Worm (Caenorhabditis elegans) whole organism, young adult: ENCODE measurements around the gene C48B4.6.

Experiments used
- C06A6.2 ChIP-seq: fragments of 200-800 bp; sonication (Bioruptor generic); conservative IDR thresholded peaks from 2 replicates; pipeline ENCODE4 v1.3.6; 2022; ENCODE audit warnings: missing genetic modification characterization, missing compliant biosample characterization
- F23B12.7 ChIP-seq: sonication (generic microtip); optimal IDR thresholded peaks from 2 replicates; lab custom pipeline; 2017; ENCODE audit warnings: missing genetic modification characterization, mild to moderate bottlenecking, missing compliant biosample characterization, antibody characterized with exemption, moderate library complexity; ENCODE audit not compliant: insufficient read depth
- F33H1.4 ChIP-seq: fragments of 200-800 bp; sonication (Bioruptor generic); IDR thresholded peaks from 2 replicates; pipeline ENCODE4 v1.3.6; 2022; ENCODE audit warnings: missing genetic modification reagents, missing genetic modification characterization, missing compliant biosample characterization
- F39B2.1 ChIP-seq: fragments of 200-800 bp; sonication (Bioruptor generic); IDR thresholded peaks from 2 replicates; pipeline ENCODE4 v1.3.6; 2022; ENCODE audit warnings: missing genetic modification reagents, missing genetic modification characterization, missing compliant biosample characterization
- F52B5.7 ChIP-seq: sonication (generic microtip); optimal IDR thresholded peaks from 2 replicates; lab custom pipeline; 2016; ENCODE audit warnings: mild to moderate bottlenecking, missing genetic modification characterization, missing compliant biosample characterization
- F57A8.1 ChIP-seq: fragments of 200-800 bp; sonication (Bioruptor generic); optimal IDR thresholded peaks from 2 replicates; lab custom pipeline; 2018; ENCODE audit warnings: mild to moderate bottlenecking, missing genetic modification characterization, moderate library complexity, missing compliant biosample characterization
- F57C9.4 ChIP-seq: sonication (generic microtip); optimal IDR thresholded peaks from 2 replicates; lab custom pipeline; 2017; ENCODE audit warnings: mild to moderate bottlenecking, missing genetic modification characterization, missing compliant biosample characterization
- K11D2.4 ChIP-seq: fragments of 200-800 bp; sonication (Bioruptor generic); IDR thresholded peaks from 2 replicates; pipeline ENCODE4 v1.3.6; 2022; ENCODE audit warnings: missing genetic modification reagents, missing genetic modification characterization, missing compliant biosample characterization
- K12H6.12 ChIP-seq: fragments of 200-800 bp; sonication (Bioruptor generic); optimal IDR thresholded peaks from 2 replicates; lab custom pipeline; 2018; ENCODE audit warnings: mild to moderate bottlenecking, missing genetic modification characterization, missing compliant biosample characterization
- T26A5.8 ChIP-seq: sonication (generic microtip); optimal IDR thresholded peaks from 2 replicates; lab custom pipeline; 2016; ENCODE audit warnings: missing genetic modification characterization, missing compliant biosample characterization
- Y95B8A.8 ChIP-seq: fragments of 200-800 bp; sonication (Bioruptor generic); IDR thresholded peaks from 2 replicates; pipeline ENCODE4 v1.3.6; 2022; ENCODE audit warnings: missing genetic modification reagents, missing genetic modification characterization, missing compliant biosample characterization
- attf-3 ChIP-seq: fragments of 200-800 bp; sonication (Bioruptor generic); conservative IDR thresholded peaks from 2 replicates; pipeline ENCODE4 v1.3.6; 2022; ENCODE audit warnings: missing genetic modification reagents, missing genetic modification characterization, missing compliant biosample characterization
- attf-5 ChIP-seq: fragments of 200-800 bp; sonication (Bioruptor generic); optimal IDR thresholded peaks from 2 replicates; lab custom pipeline; 2018; ENCODE audit warnings: mild to moderate bottlenecking, missing genetic modification characterization, missing compliant biosample characterization
- bed-1 ChIP-seq: fragments of 200-800 bp; sonication (Bioruptor generic); IDR thresholded peaks from 2 replicates; pipeline ENCODE4 v1.3.6; 2022; ENCODE audit warnings: missing genetic modification reagents, missing genetic modification characterization, missing compliant biosample characterization
- bed-2 ChIP-seq: fragments of 200-800 bp; sonication (Bioruptor generic); IDR thresholded peaks from 2 replicates; pipeline ENCODE4 v1.3.6; 2022; ENCODE audit warnings: missing genetic modification reagents, missing genetic modification characterization, missing compliant biosample characterization
- cebp-1 ChIP-seq, 2 experiments: fragments of 200-800 bp in 1 of 2; sonication (Bioruptor generic) in 1 of 2; sonication (generic microtip) in 1 of 2; IDR thresholded peaks in 1 of 2; optimal IDR thresholded peaks in 1 of 2; 2 replicates each; pipeline versions ENCODE4 v1.3.6 to Lab custom; 2017 to 2022; ENCODE audit warnings: missing compliant biosample characterization in 2 of 2, missing genetic modification characterization in 2 of 2, mild to moderate bottlenecking in 1 of 2, missing genetic modification reagents in 1 of 2, moderate library complexity in 1 of 2
- ceh-27 ChIP-seq: fragments of 200-800 bp; sonication (Bioruptor generic); optimal IDR thresholded peaks from 2 replicates; lab custom pipeline; 2018; ENCODE audit warnings: mild to moderate bottlenecking, missing genetic modification characterization, moderate library complexity, missing compliant biosample characterization
- ceh-40 ChIP-seq: fragments of 200-800 bp; sonication (Bioruptor generic); IDR thresholded peaks from 2 replicates; pipeline ENCODE4 v1.3.6; 2022; ENCODE audit warnings: missing genetic modification characterization, missing compliant biosample characterization
- ceh-79 ChIP-seq: sonication (generic microtip); optimal IDR thresholded peaks from 2 replicates; lab custom pipeline; 2017; ENCODE audit warnings: mild to moderate bottlenecking, missing genetic modification characterization, missing compliant biosample characterization
- chd-7 ChIP-seq: sonication (generic microtip); optimal IDR thresholded peaks from 2 replicates; lab custom pipeline; 2016; ENCODE audit warnings: mild to moderate bottlenecking, missing genetic modification characterization, moderate library complexity, missing compliant biosample characterization
- die-1 ChIP-seq: sonication (generic microtip); optimal IDR thresholded peaks from 2 replicates; lab custom pipeline; 2016; ENCODE audit warnings: missing genotype, mild to moderate bottlenecking, missing genetic modification characterization, missing compliant biosample characterization
- dox-1 ChIP-seq: fragments of 200-800 bp; sonication (Bioruptor generic); IDR thresholded peaks from 2 replicates; pipeline ENCODE4 v1.3.6; 2022; ENCODE audit warnings: missing genetic modification reagents, missing genetic modification characterization, missing compliant biosample characterization
- dpff-1 ChIP-seq: sonication (generic microtip); optimal IDR thresholded peaks from 2 replicates; lab custom pipeline; 2017; ENCODE audit warnings: mild to moderate bottlenecking, missing genetic modification characterization, missing compliant biosample characterization
- efl-1 ChIP-seq: fragments of 150-350 bp; optimal IDR thresholded peaks from 2 replicates; lab custom pipeline; 2014; ENCODE audit warnings: missing biosample characterization, missing genetic modification reagents, missing genetic modification characterization
- ekl-4 ChIP-seq: fragments of 200-800 bp; sonication (Bioruptor generic); IDR thresholded peaks from 2 replicates; pipeline ENCODE4 v1.3.6; 2022; ENCODE audit warnings: missing genetic modification reagents, missing genetic modification characterization, missing compliant biosample characterization
- ets-4 ChIP-seq: fragments of 200-800 bp; sonication (Bioruptor generic); optimal IDR thresholded peaks from 2 replicates; lab custom pipeline; 2018; ENCODE audit warnings: mild to moderate bottlenecking, missing genetic modification characterization, missing compliant biosample characterization
- gei-17 ChIP-seq: fragments of 200-800 bp; sonication (Bioruptor generic); optimal IDR thresholded peaks from 2 replicates; lab custom pipeline; 2018; ENCODE audit warnings: mild to moderate bottlenecking, missing genetic modification characterization, missing compliant biosample characterization
- lag-1 ChIP-seq: fragments of 200-800 bp; sonication (Bioruptor generic); IDR thresholded peaks from 2 replicates; pipeline ENCODE4 v1.3.6; 2022; ENCODE audit warnings: missing genetic modification reagents, missing genetic modification characterization, missing compliant biosample characterization
- let-607 ChIP-seq, 2 experiments: fragments of 200-800 bp in 1 of 2; sonication (Bioruptor generic) in 1 of 2; sonication (generic microtip) in 1 of 2; optimal IDR thresholded peaks; 2 replicates each; lab custom pipeline; 2016 to 2018; ENCODE audit warnings: mild to moderate bottlenecking in 2 of 2, missing compliant biosample characterization in 2 of 2, missing genetic modification characterization in 2 of 2, moderate library complexity in 2 of 2, missing genotype in 1 of 2
- lir-1 ChIP-seq: fragments of 200-800 bp; sonication (Bioruptor generic); conservative IDR thresholded peaks from 2 replicates; pipeline ENCODE4 v1.3.6; 2022; ENCODE audit warnings: missing genetic modification reagents, missing genetic modification characterization, missing compliant biosample characterization
- lsl-1 ChIP-seq: fragments of 200-800 bp; sonication (Bioruptor generic); optimal IDR thresholded peaks from 2 replicates; lab custom pipeline; 2018; ENCODE audit warnings: mild to moderate bottlenecking, missing genetic modification characterization, moderate library complexity, missing compliant biosample characterization
- madf-10 ChIP-seq: sonication (generic microtip); optimal IDR thresholded peaks from 2 replicates; lab custom pipeline; 2016; ENCODE audit warnings: mild to moderate bottlenecking, missing genetic modification characterization, missing compliant biosample characterization
- madf-8 ChIP-seq: fragments of 200-800 bp; sonication (Bioruptor generic); conservative IDR thresholded peaks from 2 replicates; pipeline ENCODE4 v1.3.6; 2022; ENCODE audit warnings: missing genetic modification reagents, missing genetic modification characterization, missing compliant biosample characterization
- mcd-1 ChIP-seq: fragments of 200-800 bp; sonication (Bioruptor generic); IDR thresholded peaks from 2 replicates; pipeline ENCODE4 v1.3.6; 2022; ENCODE audit warnings: missing genetic modification reagents, missing genetic modification characterization, missing compliant biosample characterization
- nfya-1 ChIP-seq: sonication (generic microtip); optimal IDR thresholded peaks from 2 replicates; lab custom pipeline; 2017; ENCODE audit warnings: antibody characterized with exemption, missing compliant biosample characterization, missing genetic modification characterization, borderline replicate concordance; ENCODE audit not compliant: insufficient read depth
- nhr-90 ChIP-seq: sonication (generic microtip); optimal IDR thresholded peaks from 2 replicates; lab custom pipeline; 2016; ENCODE audit warnings: missing genotype, mild to moderate bottlenecking, missing genetic modification characterization, missing compliant biosample characterization
- repo-1 ChIP-seq: sonication (generic microtip); optimal IDR thresholded peaks from 2 replicates; lab custom pipeline; 2017; ENCODE audit warnings: mild to moderate bottlenecking, missing genetic modification characterization, missing compliant biosample characterization
- snpc-1.3 ChIP-seq: sonication (generic microtip); optimal IDR thresholded peaks from 2 replicates; lab custom pipeline; 2017; ENCODE audit warnings: missing genetic modification characterization, mild to moderate bottlenecking, missing compliant biosample characterization, antibody characterized with exemption, moderate library complexity, missing genotype, missing genetic modification reagents; ENCODE audit not compliant: insufficient read depth
- tbx-9 ChIP-seq: sonication (generic microtip); optimal IDR thresholded peaks from 2 replicates; lab custom pipeline; 2016; ENCODE audit warnings: borderline replicate concordance, missing genetic modification characterization, inconsistent platforms, missing compliant biosample characterization
- tlf-1 ChIP-seq: fragments of 200-800 bp; sonication (Bioruptor generic); optimal IDR thresholded peaks from 2 replicates; lab custom pipeline; 2018; ENCODE audit warnings: mild to moderate bottlenecking, missing genetic modification characterization, missing compliant biosample characterization
- ztf-18 ChIP-seq: sonication (generic microtip); optimal IDR thresholded peaks from 2 replicates; lab custom pipeline; 2016; ENCODE audit warnings: missing genotype, mild to moderate bottlenecking, missing genetic modification characterization, missing compliant biosample characterization
- ztf-22 ChIP-seq: fragments of 200-800 bp; sonication (Bioruptor generic); optimal IDR thresholded peaks from 2 replicates; lab custom pipeline; 2018; ENCODE audit warnings: mild to moderate bottlenecking, missing genetic modification characterization, moderate library complexity, missing compliant biosample characterization
- ztf-6 ChIP-seq: fragments of 200-800 bp; sonication (Bioruptor generic); IDR thresholded peaks from 2 replicates; pipeline ENCODE4 v1.3.6; 2022; ENCODE audit warnings: missing genetic modification reagents, missing genetic modification characterization, missing compliant biosample characterization

C48B4.6 gene

ce11 chrIII:9559381-9559881, 1.1 kb upstream of the C48B4.6 start, which contains the start of gene C48B4.7 (continued):
- TF ChIP-seq ztf-6 (GFP tag; lab: Robert Waterston, UW) (no peak), snpc-1.3 (tag; lab: Kevin White, UChicago) (peak; percentile 14), let-607 (tag; optimal IDR thresholded peaks at IDR 0.05; lab: Kevin White, UChicago) (no peak), F52B5.7 (tag; lab: Kevin White, UChicago) (no peak), madf-8 (GFP tag; lab: Robert Waterston, UW) (peak; percentile 78), ekl-4 (GFP tag; lab: Robert Waterston, UW) (no peak), K12H6.12 (tag; lab: Kevin White, UChicago) (no peak), nhr-90 (tag; lab: Kevin White, UChicago) (no peak)

ce11 chrIII:9556300-9556699, 2.1 kb downstream of the C48B4.6 start, which contains the start of gene ZK1098.11:
TSS of gene ZK1098.11 (plus strand) at chrIII:9556600.
- TF ChIP-seq gei-17 (GFP tag; lab: Kevin White, UChicago), result no peak
- TF ChIP-seq ztf-18 (tag; lab: Kevin White, UChicago), result no peak
- TF ChIP-seq ets-4 (GFP tag; lab: Kevin White, UChicago), result no peak
- no peak for TF ChIP-seq attf-3 (GFP tag; lab: Robert Waterston, UW)
- TF ChIP-seq F39B2.1, result no peak
- no peak for TF ChIP-seq C06A6.2 (GFP tag; lab: Robert Waterston, UW)
- TF ChIP-seq F23B12.7 (tag; lab: Kevin White, UChicago), result no peak
- no peak for TF ChIP-seq cebp-1 (GFP tag; IDR thresholded peaks at IDR 0.05; lab: Robert Waterston, UW)
- TF ChIP-seq cebp-1 (tag; optimal IDR thresholded peaks at IDR 0.05; lab: Kevin White, UChicago), result no peak
- no peak for TF ChIP-seq Y95B8A.8 (GFP tag; lab: Robert Waterston, UW)
- TF ChIP-seq lag-1 (GFP tag; lab: Robert Waterston, UW), result no peak
- TF ChIP-seq T26A5.8, result no peak
- no peak for TF ChIP-seq madf-10 (tag; lab: Kevin White, UChicago)
- no peak for TF ChIP-seq tbx-9 (tag; lab: Kevin White, UChicago)
- TF ChIP-seq chd-7 (tag; lab: Kevin White, UChicago), result no peak
- no peak for TF ChIP-seq ceh-27

DNA sequence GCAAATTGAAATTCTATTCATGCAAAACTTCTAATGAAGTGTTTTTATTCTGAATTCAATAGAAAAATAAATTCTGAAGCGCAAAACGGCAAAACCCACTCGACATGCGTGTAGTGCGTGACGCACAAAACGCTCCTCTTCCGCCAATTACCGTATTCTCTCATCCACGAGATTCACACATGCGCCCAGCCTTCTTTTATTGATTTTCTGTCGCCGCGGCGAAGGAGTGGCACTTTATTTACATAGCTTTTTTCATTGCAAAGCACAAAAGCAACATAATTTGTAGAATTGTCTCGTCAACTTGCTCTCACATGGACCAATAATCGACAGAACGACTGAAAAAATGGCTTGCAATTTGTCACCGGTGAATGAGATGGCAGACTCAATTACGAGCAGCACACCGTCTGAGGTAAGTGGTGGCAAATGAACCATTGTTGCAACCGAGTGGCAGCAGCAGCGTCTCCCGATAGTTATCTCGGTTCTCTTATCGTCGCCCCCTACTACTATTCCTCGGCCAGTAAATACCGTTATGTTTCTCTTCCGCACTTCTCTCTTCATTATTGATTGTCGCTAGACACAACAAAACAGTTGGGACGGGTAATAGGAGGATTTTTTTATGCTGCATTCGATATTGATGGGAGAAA, 12.2 kb downstream of the C48B4.6 start, which contains the start of gene unc-16:
Gene unc-16, plus strand, starts transcription at position 243 of the 644 bp plus-strand sequence.
- TF ChIP-seq tlf-1 (GFP tag; lab: Kevin White, UChicago), result peak; percentile 28
- TF ChIP-seq F33H1.4, result peak; percentile 50; the same call in 1 of the 2 replicates
- TF ChIP-seq dpff-1 (tag; lab: Kevin White, UChicago), result no peak
- peak; percentile 19 for TF ChIP-seq efl-1 (GFP tag; lab: Kevin White, UChicago)
- TF ChIP-seq bed-2 (GFP tag; lab: Robert Waterston, UW), result no peak
- peak; percentile 87 for TF ChIP-seq K11D2.4
- TF ChIP-seq die-1 (tag; lab: Kevin White, UChicago), result no peak
- TF ChIP-seq attf-5 (GFP tag; lab: Kevin White, UChicago), result peak; percentile 89
- TF ChIP-seq F57A8.1, result no peak
- TF ChIP-seq F57C9.4, result no peak
- peak; percentile 80 for TF ChIP-seq dox-1 (GFP tag; lab: Robert Waterston, UW)
- TF ChIP-seq lsl-1 (GFP tag; lab: Kevin White, UChicago), result peak; percentile 76
- TF ChIP-seq repo-1, result peak; percentile 46
- no peak for TF ChIP-seq chd-7 (tag; lab: Kevin White, UChicago)
- peak; percentile 89 for TF ChIP-seq mcd-1 (GFP tag; lab: Robert Waterston, UW)
- no peak for TF ChIP-seq snpc-1.3 (tag; lab: Kevin White, UChicago)
- no peak for TF ChIP-seq ceh-40 (GFP tag; lab: Robert Waterston, UW)
- TF ChIP-seq ztf-22 (GFP tag; lab: Kevin White, UChicago), result no peak
- TF ChIP-seq ceh-79 (tag; lab: Kevin White, UChicago), result no peak
- no peak for TF ChIP-seq lir-1
- no peak for TF ChIP-seq ztf-6 (GFP tag; lab: Robert Waterston, UW)
- no peak for TF ChIP-seq bed-1 (GFP tag; lab: Robert Waterston, UW)
- no peak for TF ChIP-seq nfya-1 (tag; lab: Kevin White, UChicago)
